Fruit fly (Drosophila melanogaster): ENCODE measurements around the gene CG11983.

Gene CG11983

dm6 chr3R:9013765-9014380 is 5.8 kb downstream of the CG11983 start (continued):
- peak; percentile 50 for TF ChIP-seq stwl (tag; optimal IDR thresholded peaks at IDR 0.05)
- TF ChIP-seq CG8388 (GFP tag; optimal IDR thresholded peaks at IDR 0.05): no peak
- TF ChIP-seq Awh (GFP tag; IDR thresholded peaks at IDR 0.05): no peak
- TF ChIP-seq CG9797 (GFP tag; optimal IDR thresholded peaks at IDR 0.05): no peak
- TF ChIP-seq Sox102F (GFP tag; optimal IDR thresholded peaks at IDR 0.05): no peak
- peak; percentile 27 for TF ChIP-seq NC2β (GFP tag; optimal IDR thresholded peaks at IDR 0.05)
- TF ChIP-seq Hmx (GFP tag; optimal IDR thresholded peaks at IDR 0.05): no peak
- TF ChIP-seq CG14014 (GFP tag; IDR thresholded peaks at IDR 0.05): no peak
- no peak for TF ChIP-seq repo (GFP tag; optimal IDR thresholded peaks at IDR 0.05)
- TF ChIP-seq Hmr (GFP tag; optimal IDR thresholded peaks at IDR 0.05): no peak
- peak; percentile 73 for TF ChIP-seq lbe (GFP tag; optimal IDR thresholded peaks at IDR 0.05)
- no peak for TF ChIP-seq wor (GFP tag; IDR thresholded peaks at IDR 0.05)
- peak; percentile 58 for TF ChIP-seq CG9932 (GFP tag; IDR thresholded peaks at IDR 0.05)
- TF ChIP-seq nau (GFP tag; optimal IDR thresholded peaks at IDR 0.05): no peak
- TF ChIP-seq bab2 (GFP tag; optimal IDR thresholded peaks at IDR 0.05): peak; percentile 38
- TF ChIP-seq Lhr (GFP tag; optimal IDR thresholded peaks at IDR 0.05): no peak
- TF ChIP-seq CHES-1-like (GFP tag; optimal IDR thresholded peaks at IDR 0.05): peak; percentile 8
- peak; percentile 33 for TF ChIP-seq CG13296 (GFP tag; optimal IDR thresholded peaks at IDR 0.05)
- no peak for TF ChIP-seq CG10462 (GFP tag; optimal IDR thresholded peaks at IDR 0.05)
- TF ChIP-seq zen2 (GFP tag; IDR thresholded peaks at IDR 0.05; ENCODE audit: partially characterized antibody): no peak
- no peak for TF ChIP-seq CG6654 (GFP tag; optimal IDR thresholded peaks at IDR 0.05)
- no peak for TF ChIP-seq zen (tag; optimal IDR thresholded peaks at IDR 0.05)
- TF ChIP-seq Ssrp (tag; optimal IDR thresholded peaks at IDR 0.05): peak; percentile 3
- no peak for TF ChIP-seq Jarid2 (GFP tag; optimal IDR thresholded peaks at IDR 0.05)
- peak; percentile 27 for TF ChIP-seq Atf3 (GFP tag; optimal IDR thresholded peaks at IDR 0.05)
- no peak for TF ChIP-seq NFAT (GFP tag; IDR thresholded peaks at IDR 0.05)
- TF ChIP-seq CG34224 (GFP tag; IDR thresholded peaks at IDR 0.05; ENCODE audit: partially characterized antibody): no peak
- peak; percentile 38 for TF ChIP-seq CG16863 (GFP tag; optimal IDR thresholded peaks at IDR 0.05)
- peak; percentile 18 for TF ChIP-seq CG1792 (GFP tag; optimal IDR thresholded peaks at IDR 0.05)
- TF ChIP-seq CG13624 (GFP tag; optimal IDR thresholded peaks at IDR 0.05): peak; percentile 80
- peak; percentile 70 for TF ChIP-seq CG1603 (tag; optimal IDR thresholded peaks at IDR 0.05)
- TF ChIP-seq CG17829 (tag; optimal IDR thresholded peaks at IDR 0.05): peak; percentile 30
- peak; percentile 42; the same call in 1 of the 2 replicates for TF ChIP-seq Adf1 (GFP tag; IDR thresholded peaks at IDR 0.05)
- TF ChIP-seq twi (tag; optimal IDR thresholded peaks at IDR 0.05): no peak
- no peak for TF ChIP-seq CG3407 (GFP tag; optimal IDR thresholded peaks at IDR 0.05)
- no peak for TF ChIP-seq h (optimal IDR thresholded peaks at IDR 0.05)
- 0 out of 3 replicates have a peak, but pooled peaks have one; percentile 20 for TF ChIP-seq Mrtf (GFP tag; IDR thresholded peaks at IDR 0.05)
- no peak for TF ChIP-seq Bgb (GFP tag; IDR thresholded peaks at IDR 0.05; ENCODE audit: partially characterized antibody)
- peak; percentile 55 for TF ChIP-seq zfh2 (GFP tag; optimal IDR thresholded peaks at IDR 0.05)
- TF ChIP-seq emc (GFP tag; optimal IDR thresholded peaks at IDR 0.05): no peak
- peak; percentile 46; the same call in 1 of the 2 replicates for TF ChIP-seq CG17328 (GFP tag; IDR thresholded peaks at IDR 0.05)
- TF ChIP-seq CG3163 (GFP tag; optimal IDR thresholded peaks at IDR 0.05): peak; percentile 56
- no peak for TF ChIP-seq br (optimal IDR thresholded peaks at IDR 0.05)
- peak; percentile 45 for TF ChIP-seq corto (GFP tag; optimal IDR thresholded peaks at IDR 0.05)
- TF ChIP-seq B-H1 (GFP tag; IDR thresholded peaks at IDR 0.05): no peak; the same call in 2 of the 3 replicates
- no peak for TF ChIP-seq NC2α (GFP tag; optimal IDR thresholded peaks at IDR 0.05)
- 0 out of 2 replicates have a peak, but pooled peaks have one; percentile 38 for TF ChIP-seq stc (GFP tag; IDR thresholded peaks at IDR 0.05)
- TF ChIP-seq inv (GFP tag; IDR thresholded peaks at IDR 0.05; ENCODE audit: partially characterized antibody): no peak
- TF ChIP-seq unpg (GFP tag; optimal IDR thresholded peaks at IDR 0.05): peak; percentile 43
- no peak for TF ChIP-seq schlank (tag; optimal IDR thresholded peaks at IDR 0.05)

Measured in whole organism, embryonic.